Worm (Caenorhabditis elegans) whole organism, young adult: ENCODE measurements around the gene scc-1.

Experiments
- F57A8.1 ChIP-seq: fragments of 200-800 bp; sonication (Bioruptor generic); optimal IDR thresholded peaks from 2 replicates; lab custom pipeline; 2018; ENCODE audit warnings: mild to moderate bottlenecking, missing genetic modification characterization, moderate library complexity, missing compliant biosample characterization
- F57C9.4 ChIP-seq: sonication (generic microtip); optimal IDR thresholded peaks from 2 replicates; lab custom pipeline; 2017; ENCODE audit warnings: mild to moderate bottlenecking, missing genetic modification characterization, missing compliant biosample characterization
- T07F8.4 ChIP-seq: sonication (generic microtip); optimal IDR thresholded peaks from 2 replicates; lab custom pipeline; 2016; ENCODE audit warnings: mild to moderate bottlenecking, missing genetic modification characterization, moderate library complexity, missing compliant biosample characterization
- Y67H2A.10 ChIP-seq: fragments of 200-800 bp; sonication (Bioruptor generic); conservative IDR thresholded peaks from 2 replicates; pipeline ENCODE4 v1.3.6; 2022; ENCODE audit warnings: missing genetic modification reagents, missing genetic modification characterization, missing compliant biosample characterization
- ama-1 ChIP-seq, 3 experiments: fragments of 150-350 bp in 1 of 3; sonication (generic microtip) in 2 of 3; optimal IDR thresholded peaks; 2 replicates each; lab custom pipeline; 2014 to 2018; ENCODE audit warnings: missing biosample characterization in 2 of 3, missing genetic modification characterization in 2 of 3, missing genetic modification reagents in 2 of 3
- aptf-2 ChIP-seq: fragments of 200-800 bp; sonication (Bioruptor generic); conservative IDR thresholded peaks from 2 replicates; pipeline ENCODE4 v1.3.6; 2022; ENCODE audit warnings: missing genetic modification reagents, missing genetic modification characterization, missing compliant biosample characterization
- attf-3 ChIP-seq: fragments of 200-800 bp; sonication (Bioruptor generic); conservative IDR thresholded peaks from 2 replicates; pipeline ENCODE4 v1.3.6; 2022; ENCODE audit warnings: missing genetic modification reagents, missing genetic modification characterization, missing compliant biosample characterization
- attf-5 ChIP-seq: fragments of 200-800 bp; sonication (Bioruptor generic); optimal IDR thresholded peaks from 2 replicates; lab custom pipeline; 2018; ENCODE audit warnings: mild to moderate bottlenecking, missing genetic modification characterization, missing compliant biosample characterization
- attf-6 ChIP-seq: fragments of 200-800 bp; sonication (Bioruptor generic); IDR thresholded peaks from 2 replicates; pipeline ENCODE4 v1.3.6; 2022; ENCODE audit warnings: missing genetic modification reagents, missing genetic modification characterization, missing compliant biosample characterization
- ccch-3 ChIP-seq: fragments of 200-800 bp; sonication (Bioruptor generic); optimal IDR thresholded peaks from 2 replicates; lab custom pipeline; 2018; ENCODE audit warnings: mild to moderate bottlenecking, missing genetic modification characterization, missing compliant biosample characterization
- cebp-1 ChIP-seq, 2 experiments: fragments of 200-800 bp in 1 of 2; sonication (Bioruptor generic) in 1 of 2; sonication (generic microtip) in 1 of 2; IDR thresholded peaks in 1 of 2; optimal IDR thresholded peaks in 1 of 2; 2 replicates each; pipeline versions ENCODE4 v1.3.6 to Lab custom; 2017 to 2022; ENCODE audit warnings: missing compliant biosample characterization in 2 of 2, missing genetic modification characterization in 2 of 2, mild to moderate bottlenecking in 1 of 2, missing genetic modification reagents in 1 of 2, moderate library complexity in 1 of 2
- cebp-2 ChIP-seq: fragments of 200-800 bp; sonication (Bioruptor generic); IDR thresholded peaks from 2 replicates; pipeline ENCODE4 v1.3.6; 2022; ENCODE audit warnings: missing genetic modification characterization, missing compliant biosample characterization
- ceh-27 ChIP-seq: fragments of 200-800 bp; sonication (Bioruptor generic); optimal IDR thresholded peaks from 2 replicates; lab custom pipeline; 2018; ENCODE audit warnings: mild to moderate bottlenecking, missing genetic modification characterization, moderate library complexity, missing compliant biosample characterization
- ceh-40 ChIP-seq: fragments of 200-800 bp; sonication (Bioruptor generic); IDR thresholded peaks from 2 replicates; pipeline ENCODE4 v1.3.6; 2022; ENCODE audit warnings: missing genetic modification characterization, missing compliant biosample characterization
- dox-1 ChIP-seq: fragments of 200-800 bp; sonication (Bioruptor generic); IDR thresholded peaks from 2 replicates; pipeline ENCODE4 v1.3.6; 2022; ENCODE audit warnings: missing genetic modification reagents, missing genetic modification characterization, missing compliant biosample characterization
- dpl-1 ChIP-seq: fragments of 150-350 bp; optimal IDR thresholded peaks from 2 replicates; lab custom pipeline; 2014; ENCODE audit warnings: missing biosample characterization, missing genetic modification reagents, missing genetic modification characterization
- efl-1 ChIP-seq: fragments of 150-350 bp; optimal IDR thresholded peaks from 2 replicates; lab custom pipeline; 2014; ENCODE audit warnings: missing biosample characterization, missing genetic modification reagents, missing genetic modification characterization
- egl-18 ChIP-seq: fragments of 200-800 bp; sonication (Bioruptor generic); IDR thresholded peaks from 2 replicates; pipeline ENCODE4 v1.3.6; 2022; ENCODE audit warnings: missing genetic modification reagents, missing genetic modification characterization, missing compliant biosample characterization
- hmg-1.2 ChIP-seq: fragments of 200-800 bp; sonication (Bioruptor generic); IDR thresholded peaks from 2 replicates; pipeline ENCODE4 v1.3.6; 2022; ENCODE audit warnings: missing genetic modification reagents, missing genetic modification characterization, missing compliant biosample characterization
- hrde-1 ChIP-seq: sonication (generic microtip); optimal IDR thresholded peaks from 2 replicates; lab custom pipeline; 2016; ENCODE audit warnings: missing genetic modification characterization, mild to moderate bottlenecking, missing compliant biosample characterization, moderate library complexity, missing genotype, missing genetic modification reagents, borderline replicate concordance
- let-607 ChIP-seq, 2 experiments: fragments of 200-800 bp in 1 of 2; sonication (Bioruptor generic) in 1 of 2; sonication (generic microtip) in 1 of 2; optimal IDR thresholded peaks; 2 replicates each; lab custom pipeline; 2016 to 2018; ENCODE audit warnings: mild to moderate bottlenecking in 2 of 2, missing compliant biosample characterization in 2 of 2, missing genetic modification characterization in 2 of 2, moderate library complexity in 2 of 2, missing genotype in 1 of 2
- lin-26 ChIP-seq: fragments of 200-800 bp; sonication (Bioruptor generic); IDR thresholded peaks from 2 replicates; pipeline ENCODE4 v1.3.6; 2022; ENCODE audit warnings: missing genetic modification reagents, missing genetic modification characterization, missing compliant biosample characterization
- lin-35 ChIP-seq, 3 experiments: fragments of 150-350 bp in 2 of 3; sonication (generic microtip) in 1 of 3; optimal IDR thresholded peaks; 2 replicates each; lab custom pipeline; 2014 to 2018; ENCODE audit warnings: missing biosample characterization in 3 of 3, missing genetic modification characterization in 3 of 3, missing genetic modification reagents in 3 of 3
- lin-40 ChIP-seq: sonication (generic microtip); optimal IDR thresholded peaks from 2 replicates; lab custom pipeline; 2016; ENCODE audit warnings: missing genetic modification characterization, mild to moderate bottlenecking, missing compliant biosample characterization, missing genotype, missing genetic modification reagents
- madf-3 ChIP-seq: fragments of 200-800 bp; sonication (Bioruptor generic); IDR thresholded peaks from 2 replicates; pipeline ENCODE4 v1.3.6; 2022; ENCODE audit warnings: missing genetic modification reagents, missing genetic modification characterization, missing compliant biosample characterization
- madf-6 ChIP-seq: fragments of 200-800 bp; sonication (Bioruptor generic); IDR thresholded peaks from 2 replicates; pipeline ENCODE4 v1.3.6; 2022; ENCODE audit warnings: missing genetic modification reagents, missing genetic modification characterization, missing compliant biosample characterization
- mes-4 ChIP-seq: sonication (generic microtip); optimal IDR thresholded peaks from 2 replicates; lab custom pipeline; 2016; ENCODE audit warnings: missing genotype, missing genetic modification characterization, missing compliant biosample characterization
- nfya-2 ChIP-seq: fragments of 200-800 bp; sonication (Bioruptor generic); IDR thresholded peaks from 2 replicates; pipeline ENCODE4 v1.3.6; 2022; ENCODE audit warnings: missing genetic modification reagents, missing genetic modification characterization, missing compliant biosample characterization
- nfyb-1 ChIP-seq: fragments of 200-800 bp; sonication (Bioruptor generic); IDR thresholded peaks from 2 replicates; pipeline ENCODE4 v1.3.6; 2022; ENCODE audit warnings: missing genetic modification reagents, missing genetic modification characterization, missing compliant biosample characterization
- nhr-80 ChIP-seq: sonication (generic microtip); optimal IDR thresholded peaks from 2 replicates; lab custom pipeline; 2016; ENCODE audit warnings: missing genetic modification characterization, missing compliant biosample characterization
- nhr-90 ChIP-seq: sonication (generic microtip); optimal IDR thresholded peaks from 2 replicates; lab custom pipeline; 2016; ENCODE audit warnings: missing genotype, mild to moderate bottlenecking, missing genetic modification characterization, missing compliant biosample characterization
- rec-8 ChIP-seq, 2 experiments: sonication (generic microtip); optimal IDR thresholded peaks; 2 replicates each; lab custom pipeline; 2016; ENCODE audit warnings: mild to moderate bottlenecking in 2 of 2, missing genetic modification characterization in 2 of 2, missing genetic modification reagents in 2 of 2, missing genotype in 2 of 2, missing biosample characterization in 1 of 2, missing compliant biosample characterization in 1 of 2, moderate library complexity in 1 of 2
- repo-1 ChIP-seq: sonication (generic microtip); optimal IDR thresholded peaks from 2 replicates; lab custom pipeline; 2017; ENCODE audit warnings: mild to moderate bottlenecking, missing genetic modification characterization, missing compliant biosample characterization
- sea-2 ChIP-seq: fragments of 200-800 bp; sonication (Bioruptor generic); IDR thresholded peaks from 2 replicates; pipeline ENCODE4 v1.3.6; 2022; ENCODE audit warnings: missing genetic modification characterization, missing compliant biosample characterization
- sptf-2 ChIP-seq: fragments of 200-800 bp; sonication (Bioruptor generic); optimal IDR thresholded peaks from 2 replicates; lab custom pipeline; 2018; ENCODE audit warnings: mild to moderate bottlenecking, missing genetic modification characterization, missing compliant biosample characterization
- unc-130 ChIP-seq: sonication (generic microtip); optimal IDR thresholded peaks from 2 replicates; lab custom pipeline; 2016; ENCODE audit warnings: missing genetic modification reagents, missing genetic modification characterization, missing compliant biosample characterization
- unc-62 ChIP-seq: fragments of 150-350 bp; optimal IDR thresholded peaks from 2 replicates; lab custom pipeline; 2014; ENCODE audit warnings: missing biosample characterization, missing genetic modification reagents, missing genetic modification characterization
- ztf-18 ChIP-seq: sonication (generic microtip); optimal IDR thresholded peaks from 2 replicates; lab custom pipeline; 2016; ENCODE audit warnings: missing genotype, mild to moderate bottlenecking, missing genetic modification characterization, missing compliant biosample characterization
- ztf-25 ChIP-seq: fragments of 200-800 bp; sonication (Bioruptor generic); IDR thresholded peaks from 2 replicates; pipeline ENCODE4 v1.3.6; 2022; ENCODE audit warnings: missing genetic modification reagents, missing genetic modification characterization, missing compliant biosample characterization
- ztf-3 ChIP-seq: fragments of 200-800 bp; sonication (Bioruptor generic); optimal IDR thresholded peaks from 2 replicates; lab custom pipeline; 2018; ENCODE audit warnings: mild to moderate bottlenecking, missing genetic modification characterization, missing compliant biosample characterization

scc-1 gene

ce11 chrII:4710813-4711212 is 12.3 kb downstream of the scc-1 start:
- TF ChIP-seq lin-40 (tag; lab: Kevin White, UChicago): no peak
- no peak for TF ChIP-seq rec-8 (tag; optimal IDR thresholded peaks at IDR 0.05; lab: Kevin White, UChicago)
- TF ChIP-seq hmg-1.2 (GFP tag; lab: Robert Waterston, UW): no peak
- no peak for TF ChIP-seq unc-62 (GFP tag; lab: Kevin White, UChicago)
- no peak for TF ChIP-seq F57A8.1 (GFP tag; lab: Kevin White, UChicago)
- TF ChIP-seq ztf-18 (tag; lab: Kevin White, UChicago): no peak
- no peak for TF ChIP-seq sptf-2 (GFP tag; lab: Kevin White, UChicago)
- TF ChIP-seq efl-1 (GFP tag; lab: Kevin White, UChicago): no peak
- no peak for TF ChIP-seq cebp-1 (GFP tag; IDR thresholded peaks at IDR 0.05; lab: Robert Waterston, UW)
- TF ChIP-seq cebp-1 (tag; optimal IDR thresholded peaks at IDR 0.05; lab: Kevin White, UChicago): no peak
- TF ChIP-seq attf-6 (GFP tag; lab: Robert Waterston, UW): no peak
- no peak for TF ChIP-seq cebp-2

- TF ChIP-seq let-607 (tag; optimal IDR thresholded peaks at IDR 0.05; lab: Kevin White, UChicago) (peak in 1 of 2 experiments; percentile 87), cebp-1 (GFP tag; IDR thresholded peaks at IDR 0.05; lab: Robert Waterston, UW) (0 out of 2 replicates have a peak, but pooled peaks have one; percentile 29), cebp-1 (tag; optimal IDR thresholded peaks at IDR 0.05; lab: Kevin White, UChicago) (peak; percentile 70), attf-5 (GFP tag; lab: Kevin White, UChicago) (peak; percentile 50), dox-1 (GFP tag; lab: Robert Waterston, UW) (0 out of 2 replicates have a peak, but pooled peaks have one; percentile 24), nhr-80 (peak; percentile 89), madf-3 (GFP tag; lab: Robert Waterston, UW) (no peak)
- TF ChIP-seq, all 124 proteins: peak for 5
Observed at ce11 chrII:4715676-4716075, 17.2 kb downstream of the scc-1 start, which contains the start of gene F41C3.8. Gene F41C3.8, plus strand, starts transcription at chrII:4716046.

ce11 chrII:4726120-4726519 is 27.6 kb downstream of the scc-1 start, which contains the start of gene F10G7.10:
Gene F10G7.10, minus strand, starts transcription at chrII:4726264.
- TF ChIP-seq mes-4 (tag; lab: Kevin White, UChicago) (no peak), ceh-27 (GFP tag; lab: Kevin White, UChicago) (no peak), attf-5 (GFP tag; lab: Kevin White, UChicago) (peak; percentile 46), hmg-1.2 (GFP tag; lab: Robert Waterston, UW) (peak; percentile 35; the same call in 1 of the 2 replicates), cebp-1 (GFP tag; IDR thresholded peaks at IDR 0.05; lab: Robert Waterston, UW) (no peak), cebp-1 (tag; optimal IDR thresholded peaks at IDR 0.05; lab: Kevin White, UChicago) (peak; percentile 62), egl-18 (GFP tag; lab: Robert Waterston, UW) (no peak)

- no peak for TF ChIP-seq nfya-2 (GFP tag; lab: Robert Waterston, UW)
- TF ChIP-seq ztf-3 (GFP tag; lab: Kevin White, UChicago): no peak
- no peak for TF ChIP-seq nhr-90
- no peak for TF ChIP-seq Y67H2A.10 (GFP tag; lab: Robert Waterston, UW)
- no peak for TF ChIP-seq repo-1
- TF ChIP-seq F57C9.4 (tag; lab: Kevin White, UChicago): no peak
- TF ChIP-seq nfyb-1 (GFP tag; lab: Robert Waterston, UW): no peak
- TF ChIP-seq aptf-2 (GFP tag; lab: Robert Waterston, UW): no peak
- TF ChIP-seq T07F8.4 (tag; lab: Kevin White, UChicago): no peak
- TF ChIP-seq ama-1 (optimal IDR thresholded peaks at IDR 0.05; lab: Kevin White, UChicago): peak; percentile 18
- TF ChIP-seq ama-1 (GFP tag; optimal IDR thresholded peaks at IDR 0.05; lab: Kevin White, UChicago): no peak
- peak; percentile 76 for TF ChIP-seq efl-1 (GFP tag; lab: Kevin White, UChicago)
- peak in 1 of 3 experiments; percentile 12 for TF ChIP-seq lin-35 (GFP tag; optimal IDR thresholded peaks at IDR 0.05; lab: Kevin White, UChicago)
- no peak for TF ChIP-seq mes-4 (tag; lab: Kevin White, UChicago)
- no peak for TF ChIP-seq attf-3 (GFP tag; lab: Robert Waterston, UW)
- TF ChIP-seq hrde-1 (tag; lab: Kevin White, UChicago): no peak
- peak; percentile 3 for TF ChIP-seq unc-130 (GFP tag; lab: Kevin White, UChicago)
- peak; percentile 86; the same call in 1 of the 2 replicates for TF ChIP-seq madf-6 (GFP tag; lab: Robert Waterston, UW)
- no peak for TF ChIP-seq sea-2 (GFP tag; lab: Robert Waterston, UW)
- TF ChIP-seq lin-26: no peak
- peak; percentile 33 for TF ChIP-seq dpl-1
- TF ChIP-seq ceh-40 (GFP tag; lab: Robert Waterston, UW): no peak
- TF ChIP-seq ztf-25 (GFP tag; lab: Robert Waterston, UW): no peak
- no peak for TF ChIP-seq ccch-3
Observed at ce11 chrII:4726750-4727384, 28.3 kb downstream of the scc-1 start.
